Fruit fly (Drosophila melanogaster) whole organism, wandering third instar larva: ENCODE results near the gene CG33777.

ENCODE experiments used
- HLH106 ChIP-seq: fragments of 200-800 bp; optimal IDR thresholded peaks from 3 replicates; lab custom pipeline; 2019; ENCODE audit warnings: missing biosample characterization, mild to moderate bottlenecking, missing genetic modification characterization, moderate library complexity
- Hnf4 ChIP-seq: fragments of 200-800 bp; sonication (Bioruptor generic); optimal IDR thresholded peaks from 2 replicates; lab custom pipeline; 2016; ENCODE audit warnings: missing biosample characterization, mild to moderate bottlenecking, missing genetic modification characterization
- Hr83 ChIP-seq: fragments of 200-300 bp; sonication (Bioruptor generic); optimal IDR thresholded peaks from 2 replicates; lab custom pipeline; 2016; ENCODE audit warnings: missing biosample characterization, mild to moderate bottlenecking, missing genetic modification characterization, moderate library complexity; ENCODE audit not compliant: poor library complexity, severe bottlenecking
- N ChIP-seq: fragments of >200 bp; optimal IDR thresholded peaks from 2 replicates; lab custom pipeline; 2018; ENCODE audit warnings: missing biosample characterization, missing external identifiers, missing genetic modification characterization
- brk ChIP-seq: fragments of 200-800 bp; sonication (Bioruptor generic); optimal IDR thresholded peaks from 2 replicates; lab custom pipeline; 2016; ENCODE audit warnings: missing biosample characterization, mild to moderate bottlenecking, missing genetic modification characterization
- ey ChIP-seq: fragments of 200-800 bp; sonication (Bioruptor generic); optimal IDR thresholded peaks from 2 replicates; lab custom pipeline; 2016; ENCODE audit warnings: missing biosample characterization, missing genetic modification characterization
- h ChIP-seq: fragments of 200-800 bp; sonication (Bioruptor generic); optimal IDR thresholded peaks from 3 replicates; lab custom pipeline; 2016; ENCODE audit warnings: missing biosample characterization, mild to moderate bottlenecking, missing genetic modification characterization
- psq ChIP-seq: fragments of 200-800 bp; sonication (Bioruptor generic); optimal IDR thresholded peaks from 3 replicates; lab custom pipeline; 2017; ENCODE audit warnings: missing biosample characterization, mild to moderate bottlenecking, missing genetic modification characterization, moderate library complexity
- usp ChIP-seq: fragments of >200 bp; optimal IDR thresholded peaks from 2 replicates; lab custom pipeline; 2017; ENCODE audit warnings: missing biosample characterization, missing genetic modification characterization
- woc ChIP-seq: sonication (Bioruptor generic); optimal IDR thresholded peaks from 2 replicates; lab custom pipeline; 2016; ENCODE audit warnings: missing biosample characterization, mild to moderate bottlenecking, missing genetic modification characterization

DNA sequence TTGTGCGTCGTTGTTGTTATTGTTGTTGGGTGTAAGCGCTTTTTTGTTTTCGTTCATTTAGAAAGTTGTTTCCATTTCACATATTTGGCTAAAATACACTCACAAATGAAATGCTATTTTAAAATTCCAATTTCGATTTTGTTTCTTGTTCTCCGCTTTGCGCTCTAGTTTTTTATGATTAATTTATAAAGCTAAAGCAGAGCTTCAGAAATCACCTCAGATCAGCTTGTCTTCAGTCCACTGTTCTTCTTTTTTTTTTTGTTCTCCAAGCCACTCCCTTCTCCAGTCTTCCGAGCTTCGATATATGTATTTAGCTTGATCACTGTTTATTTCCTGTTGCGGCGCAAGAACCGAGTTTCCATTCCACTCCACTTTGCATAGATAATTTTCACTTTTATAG lies 47.2 kb downstream of the CG33777 start:
- TF ChIP-seq woc (no peak), psq (GFP tag; lab: Kevin White, UChicago) (no peak), h (GFP tag; lab: Kevin White, UChicago) (no peak), usp (GFP tag; lab: Kevin White, UChicago) (no peak), brk (GFP tag; lab: Kevin White, UChicago) (no peak), Hnf4 (GFP tag; lab: Kevin White, UChicago) (no peak), N (no peak), Hr83 (GFP tag; lab: Kevin White, UChicago) (no peak), HLH106 (tag; lab: Kevin White, UChicago) (no peak), ey (GFP tag; lab: Kevin White, UChicago) (no peak)
